Worm (Caenorhabditis elegans) whole organism, mixed stage, embryonic: ENCODE results near the gene nhr-135.

ENCODE experiments used
- ceh-39 ChIP-seq: fragments of 150-350 bp; optimal IDR thresholded peaks from 2 replicates; lab custom pipeline; 2014; ENCODE audit warnings: missing biosample characterization, missing genetic modification characterization
- cnd-1 ChIP-seq: fragments of 200-800 bp; sonication (Bioruptor generic); optimal IDR thresholded peaks from 2 replicates; lab custom pipeline; 2018; ENCODE audit warnings: mild to moderate bottlenecking, missing genetic modification characterization, missing compliant biosample characterization
- elt-3 ChIP-seq: fragments of 150-350 bp; optimal IDR thresholded peaks from 2 replicates; lab custom pipeline; 2014; ENCODE audit warnings: missing biosample characterization, missing genetic modification characterization
- lsy-2 ChIP-seq: fragments of 150-350 bp; optimal IDR thresholded peaks from 2 replicates; lab custom pipeline; 2014; ENCODE audit warnings: missing biosample characterization, missing genetic modification characterization
- nhr-28 ChIP-seq: fragments of 150-350 bp; optimal IDR thresholded peaks from 2 replicates; lab custom pipeline; 2014; ENCODE audit warnings: missing biosample characterization, missing genetic modification characterization
- nhr-76 ChIP-seq: sonication (generic microtip); optimal IDR thresholded peaks from 2 replicates; lab custom pipeline; 2017; ENCODE audit warnings: missing biosample characterization, missing genetic modification characterization
- pha-4 ChIP-seq: fragments of 150-350 bp; optimal IDR thresholded peaks from 2 replicates; lab custom pipeline; 2018; ENCODE audit warnings: missing biosample characterization, missing genetic modification reagents, missing genetic modification characterization
- unc-39 ChIP-seq: fragments of 150-350 bp; optimal IDR thresholded peaks from 2 replicates; lab custom pipeline; 2014; ENCODE audit warnings: missing biosample characterization, missing genetic modification characterization
- unc-62 ChIP-seq: fragments of 150-350 bp; optimal IDR thresholded peaks from 2 replicates; lab custom pipeline; 2014; ENCODE audit warnings: missing biosample characterization, missing genetic modification reagents, missing genetic modification characterization
- ztf-11 ChIP-seq: fragments of 150-350 bp; optimal IDR thresholded peaks from 2 replicates; lab custom pipeline; 2014; ENCODE audit warnings: missing biosample characterization, missing genetic modification characterization

DNA sequence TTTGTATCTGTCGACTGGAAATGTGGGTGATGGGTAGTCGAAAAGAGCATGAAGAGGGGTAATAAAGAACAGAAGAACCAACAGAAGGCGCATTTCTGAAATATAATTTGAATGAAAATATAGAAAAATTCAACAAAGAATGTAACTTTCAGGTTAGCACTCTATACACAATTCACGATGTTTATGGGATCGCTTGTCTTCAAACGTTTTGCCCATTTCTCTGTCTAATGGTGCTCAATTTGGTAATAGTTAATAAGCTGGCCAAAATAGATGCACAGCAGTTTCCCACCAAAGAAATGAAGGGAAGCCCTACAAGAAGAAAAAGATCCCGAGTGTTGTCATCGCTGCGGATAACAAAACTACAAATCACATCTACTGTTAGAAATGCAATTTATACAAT lies 46.1 kb downstream of the nhr-135 start, which contains the start of gene F20A1.8:
- TF ChIP-seq nhr-76 (tag; lab: Kevin White, UChicago) (no peak), ztf-11 (tag; lab: Kevin White, UChicago) (no peak), unc-39 (no peak), pha-4 (tag; lab: Kevin White, UChicago) (no peak), nhr-28 (tag; lab: Kevin White, UChicago) (no peak), lsy-2 (tag; lab: Kevin White, UChicago) (no peak), cnd-1 (tag; lab: Kevin White, UChicago) (no peak), ceh-39 (tag; lab: Kevin White, UChicago) (no peak), elt-3 (tag; lab: Kevin White, UChicago) (no peak), unc-62 (no peak)
